Fruit fly (Drosophila melanogaster) whole organism, pupa: ENCODE results near the gene Pak3.

Experiments used
- CG12605 ChIP-seq: fragments of 200-800 bp; sonication (Bioruptor generic); IDR thresholded peaks from 2 replicates; pipeline ENCODE4 v1.3.6; 2022; ENCODE audit warnings: missing biosample characterization, missing genetic modification characterization
- CG13204 ChIP-seq: fragments of 200-800 bp; sonication (Bioruptor generic); optimal IDR thresholded peaks from 2 replicates; lab custom pipeline; 2018; ENCODE audit warnings: missing biosample characterization, mild to moderate bottlenecking, missing genetic modification characterization, moderate library complexity
- CG17806 ChIP-seq: fragments of 200-800 bp; sonication (Bioruptor generic); optimal IDR thresholded peaks from 2 replicates; lab custom pipeline; 2018; ENCODE audit warnings: missing biosample characterization, mild to moderate bottlenecking, missing genetic modification characterization, moderate library complexity
- CG8159 ChIP-seq: fragments of 200-800 bp; sonication (Bioruptor generic); optimal IDR thresholded peaks from 3 replicates; lab custom pipeline; 2018; ENCODE audit warnings: missing biosample characterization, mild to moderate bottlenecking, missing genetic modification characterization, moderate library complexity
- CG8301 ChIP-seq: fragments of 200-800 bp; sonication (Bioruptor generic); optimal IDR thresholded peaks from 2 replicates; lab custom pipeline; 2018; ENCODE audit warnings: missing biosample characterization, mild to moderate bottlenecking, missing genetic modification characterization
- CG9948 ChIP-seq: fragments of 200-800 bp; sonication (Bioruptor generic); optimal IDR thresholded peaks from 2 replicates; lab custom pipeline; 2018; ENCODE audit warnings: missing biosample characterization, mild to moderate bottlenecking, missing genetic modification characterization, moderate library complexity
- EcR ChIP-seq: fragments of 200-800 bp; sonication (Bioruptor generic); optimal IDR thresholded peaks from 3 replicates; lab custom pipeline; 2019; ENCODE audit warnings: missing biosample characterization, missing genetic modification characterization, mild to moderate bottlenecking, moderate library complexity, missing genetic modification reagents
- Snoo ChIP-seq: fragments of 200-800 bp; sonication (Bioruptor generic); optimal IDR thresholded peaks from 3 replicates; lab custom pipeline; 2017; ENCODE audit warnings: missing biosample characterization, mild to moderate bottlenecking, missing genetic modification characterization, inconsistent platforms
- gl ChIP-seq: fragments of 200-800 bp; sonication (Bioruptor generic); optimal IDR thresholded peaks from 2 replicates; lab custom pipeline; 2018; ENCODE audit warnings: missing biosample characterization, mild to moderate bottlenecking, missing genetic modification characterization
- rn ChIP-seq: fragments of 200-800 bp; sonication (Bioruptor generic); IDR thresholded peaks from 2 replicates; pipeline ENCODE4 v1.3.6; 2022; ENCODE audit warnings: missing biosample characterization, missing genetic modification characterization

DNA sequence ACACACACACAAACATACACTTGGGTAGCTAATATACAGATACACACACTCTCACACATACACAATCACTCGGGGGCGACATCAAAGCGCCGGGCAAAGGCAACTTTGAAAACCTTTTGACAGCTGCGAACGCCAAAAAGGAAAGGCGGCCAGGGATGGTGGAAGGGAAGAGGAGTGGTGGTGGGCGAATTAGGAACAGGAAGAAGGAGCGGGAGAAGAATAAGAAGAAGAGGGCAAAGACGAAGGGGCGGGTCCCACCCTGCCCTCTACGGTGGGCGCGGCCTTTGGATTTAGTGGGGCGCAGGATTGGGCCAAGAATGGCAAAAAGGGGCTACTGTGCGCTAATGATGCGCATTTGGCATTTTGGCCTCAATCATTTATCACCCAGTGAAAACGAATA lies 57.1 kb downstream of the Pak3 start:
- TF ChIP-seq CG8159 (tag; lab: Kevin White, UChicago) (no peak), CG9948 (no peak), CG13204 (GFP tag; lab: Kevin White, UChicago) (no peak), gl (tag; lab: Kevin White, UChicago) (no peak), CG8301 (tag; lab: Kevin White, UChicago) (no peak), EcR (GFP tag; lab: Kevin White, UChicago) (no peak), CG12605 (no peak), CG17806 (tag; lab: Kevin White, UChicago) (no peak), Snoo (no peak), rn (GFP tag; lab: Robert Waterston, UW) (no peak)
